Fruit fly (Drosophila melanogaster): ENCODE measurements around the gene Cpr65Eb.
A peak's percentile ranks its signal among the peaks of the same experiment; 100 is the strongest.

The Cpr65Eb gene

dm6 chr3L:7094548-7095072, 6.0 kb upstream of the Cpr65Eb start, which contains the start of gene form3 (continued):
- no peak for TF ChIP-seq CG18262 (tag; optimal IDR thresholded peaks at IDR 0.05)
- TF ChIP-seq CG5953 (GFP tag; IDR thresholded peaks at IDR 0.05) = peak; percentile 18; the same call in 1 of the 2 replicates
- no peak for TF ChIP-seq caup (GFP tag; optimal IDR thresholded peaks at IDR 0.05; ENCODE audit: severe bottlenecking)
- peak; percentile 46; the same call in 1 of the 2 replicates for TF ChIP-seq Rfx (GFP tag; IDR thresholded peaks at IDR 0.05)
- 0 out of 3 replicates have a peak, but pooled peaks have one; percentile 4 for TF ChIP-seq Opbp (GFP tag; IDR thresholded peaks at IDR 0.05; ENCODE audit: partially characterized antibody)
- peak; percentile 2 for TF ChIP-seq sug (tag; optimal IDR thresholded peaks at IDR 0.05)
- TF ChIP-seq Mrtf (GFP tag; IDR thresholded peaks at IDR 0.05) = no peak
- peak; percentile 25; the same call in 1 of the 2 replicates for TF ChIP-seq slbo (GFP tag; IDR thresholded peaks at IDR 0.05)
- peak; percentile 21; the same call in 1 of the 2 replicates for TF ChIP-seq ranshi (GFP tag; IDR thresholded peaks at IDR 0.05)
- no peak for TF ChIP-seq prd (optimal IDR thresholded peaks at IDR 0.05)
- TF ChIP-seq prd (GFP tag; IDR thresholded peaks at IDR 0.05) = no peak
- peak; percentile 24; the same call in 1 of the 2 replicates for TF ChIP-seq CG10366 (GFP tag; IDR thresholded peaks at IDR 0.05)
- peak; percentile 63; the same call in 1 of the 2 replicates for TF ChIP-seq CG42726 (GFP tag; IDR thresholded peaks at IDR 0.05; ENCODE audit: partially characterized antibody)
- peak; percentile 39; the same call in 1 of the 4 replicates for TF ChIP-seq chinmo (GFP tag; IDR thresholded peaks at IDR 0.05; ENCODE audit: partially characterized antibody)
- TF ChIP-seq CG8359 (GFP tag; optimal IDR thresholded peaks at IDR 0.05; ENCODE audit: borderline replicate concordance) = no peak
- no peak for TF ChIP-seq CoRest (tag; optimal IDR thresholded peaks at IDR 0.05)
- peak; percentile 45; the same call in 1 of the 3 replicates for TF ChIP-seq ci (GFP tag; IDR thresholded peaks at IDR 0.05)
- 0 out of 3 replicates have a peak, but pooled peaks have one; percentile 38 for TF ChIP-seq CG6791 (GFP tag; IDR thresholded peaks at IDR 0.05; ENCODE audit: partially characterized antibody)
- TF ChIP-seq vvl (GFP tag; IDR thresholded peaks at IDR 0.05) = peak; percentile 47
- peak; percentile 33; the same call in 1 of the 2 replicates for TF ChIP-seq amos (GFP tag; IDR thresholded peaks at IDR 0.05; ENCODE audit: partially characterized antibody)
- peak; percentile 50; the same call in 1 of the 2 replicates for TF ChIP-seq chm (GFP tag; IDR thresholded peaks at IDR 0.05)
- peak; percentile 88 for TF ChIP-seq Jarid2 (GFP tag; optimal IDR thresholded peaks at IDR 0.05)
- TF ChIP-seq bbx (GFP tag; IDR thresholded peaks at IDR 0.05; ENCODE audit: partially characterized antibody) = 0 out of 2 replicates have a peak, but pooled peaks have one; percentile 52
- TF ChIP-seq dysf (GFP tag; IDR thresholded peaks at IDR 0.05) = 0 out of 3 replicates have a peak, but pooled peaks have one; percentile 33
- no peak for TF ChIP-seq CG1792 (GFP tag; optimal IDR thresholded peaks at IDR 0.05)
- TF ChIP-seq CG1233 (GFP tag; optimal IDR thresholded peaks at IDR 0.05) = no peak
- peak; percentile 24; the same call in 1 of the 2 replicates for TF ChIP-seq sob (GFP tag; IDR thresholded peaks at IDR 0.05)
- no peak for TF ChIP-seq CG11456 (GFP tag; IDR thresholded peaks at IDR 0.05)
- TF ChIP-seq sr (GFP tag; IDR thresholded peaks at IDR 0.05) = peak; percentile 28; the same call in 1 of the 3 replicates
- no peak for TF ChIP-seq ATbp (GFP tag; optimal IDR thresholded peaks at IDR 0.05)
- TF ChIP-seq CG30431 (GFP tag; optimal IDR thresholded peaks at IDR 0.05) = no peak
- TF ChIP-seq CG9609 (GFP tag; optimal IDR thresholded peaks at IDR 0.05) = no peak

dm6 chr3L:7094020-7094419, 5.4 kb upstream of the Cpr65Eb start:
- no peak for TF ChIP-seq CG15479 (GFP tag; optimal IDR thresholded peaks at IDR 0.05)
- no peak for TF ChIP-seq fd64A (GFP tag; optimal IDR thresholded peaks at IDR 0.05)
- TF ChIP-seq Dp (GFP tag; optimal IDR thresholded peaks at IDR 0.05) = peak; percentile 68
- peak; percentile 56 for TF ChIP-seq bbx (GFP tag; IDR thresholded peaks at IDR 0.05; ENCODE audit: partially characterized antibody)
- peak; percentile 44; the same call in 1 of the 2 replicates for TF ChIP-seq hbn (GFP tag; IDR thresholded peaks at IDR 0.05; ENCODE audit: partially characterized antibody)
- TF ChIP-seq ken (GFP tag; IDR thresholded peaks at IDR 0.05) = no peak
- no peak for TF ChIP-seq CG43689 (GFP tag; IDR thresholded peaks at IDR 0.05)
- TF ChIP-seq E2f2 (GFP tag; IDR thresholded peaks at IDR 0.05) = peak; percentile 97
- TF ChIP-seq CG17385 (GFP tag; optimal IDR thresholded peaks at IDR 0.05) = no peak
- no peak for TF ChIP-seq CG12299 (tag; optimal IDR thresholded peaks at IDR 0.05)
- TF ChIP-seq C15 (GFP tag; IDR thresholded peaks at IDR 0.05) = no peak
- TF ChIP-seq CG34224 (GFP tag; IDR thresholded peaks at IDR 0.05; ENCODE audit: partially characterized antibody) = peak; percentile 56
- TF ChIP-seq CG7963 (GFP tag; IDR thresholded peaks at IDR 0.05; ENCODE audit: partially characterized antibody) = peak; percentile 47; the same call in 2 of the 3 replicates
- TF ChIP-seq CG15269 (tag; optimal IDR thresholded peaks at IDR 0.05) = no peak
- peak; percentile 71 for TF ChIP-seq amos (GFP tag; IDR thresholded peaks at IDR 0.05; ENCODE audit: partially characterized antibody)
- TF ChIP-seq eyg (GFP tag; optimal IDR thresholded peaks at IDR 0.05) = no peak
- TF ChIP-seq nerfin-2 (GFP tag; IDR thresholded peaks at IDR 0.05; ENCODE audit: partially characterized antibody) = peak; percentile 47
- TF ChIP-seq CG1024 (GFP tag; IDR thresholded peaks at IDR 0.05) = no peak
- TF ChIP-seq vnd (GFP tag; IDR thresholded peaks at IDR 0.05; ENCODE audit: partially characterized antibody) = peak; percentile 42; the same call in 1 of the 3 replicates

All from whole organism, embryonic.